Worm (Caenorhabditis elegans): ENCODE measurements around the gene W05H9.4.
A peak's percentile ranks its signal among the peaks of the same experiment; 100 is the strongest.

The W05H9.4 gene

DNA sequence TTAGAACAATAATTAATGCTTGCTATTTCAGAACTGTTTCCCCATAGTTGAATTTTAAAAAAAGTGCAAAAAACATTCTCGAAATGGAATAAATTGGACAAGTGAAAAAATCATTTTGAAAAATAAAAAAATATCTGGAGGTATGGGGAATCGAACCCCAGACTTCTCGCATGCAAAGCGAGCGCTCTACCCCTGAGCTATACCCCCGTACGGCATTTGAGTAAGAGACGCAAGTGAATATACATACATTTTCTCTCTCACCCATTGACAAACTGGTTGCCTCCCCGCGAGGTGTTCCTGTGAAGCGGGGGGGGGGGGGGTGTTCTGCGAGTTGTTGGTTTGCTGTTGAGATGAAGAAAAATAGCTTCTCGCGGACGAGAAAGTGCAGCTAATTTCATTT, 28.7 kb downstream of the W05H9.4 start:
- TF ChIP-seq sea-2 (GFP tag; optimal IDR thresholded peaks at IDR 0.05) (no peak), elt-3 (tag; optimal IDR thresholded peaks at IDR 0.05) (no peak), egl-27 (tag; optimal IDR thresholded peaks at IDR 0.05) (no peak), ceh-28 (tag; optimal IDR thresholded peaks at IDR 0.05) (peak; percentile 12), eor-1 (tag; optimal IDR thresholded peaks at IDR 0.05) (peak in 1 of 2 experiments; percentile 29), elt-1 (tag; optimal IDR thresholded peaks at IDR 0.05) (no peak), nhr-23 (tag; optimal IDR thresholded peaks at IDR 0.05) (peak; percentile 59), ceh-16 (tag; optimal IDR thresholded peaks at IDR 0.05) (no peak), nhr-67 (tag; optimal IDR thresholded peaks at IDR 0.05) (no peak), nhr-12 (tag; optimal IDR thresholded peaks at IDR 0.05) (no peak), elt-2 (tag; optimal IDR thresholded peaks at IDR 0.05) (peak; percentile 41), hmg-11 (tag; optimal IDR thresholded peaks at IDR 0.05) (peak; percentile 86), zag-1 (tag; optimal IDR thresholded peaks at IDR 0.05) (no peak), egl-5 (tag; optimal IDR thresholded peaks at IDR 0.05) (peak; percentile 1), nhr-25 (tag; optimal IDR thresholded peaks at IDR 0.05) (peak; percentile 18), ama-1 (optimal IDR thresholded peaks at IDR 0.05) (no peak), nhr-76 (tag; optimal IDR thresholded peaks at IDR 0.05) (no peak), nhr-77 (tag; optimal IDR thresholded peaks at IDR 0.05) (peak; percentile 62), lin-15B (tag; optimal IDR thresholded peaks at IDR 0.05) (no peak), unc-39 (tag; optimal IDR thresholded peaks at IDR 0.05) (no peak), mdl-1 (tag; optimal IDR thresholded peaks at IDR 0.05) (no peak), lsy-12 (tag; optimal IDR thresholded peaks at IDR 0.05) (peak; percentile 42), ceh-9 (tag; optimal IDR thresholded peaks at IDR 0.05) (no peak), snpc-4 (tag; optimal IDR thresholded peaks at IDR 0.05) (peak; percentile 9), unc-62 (GFP tag; optimal IDR thresholded peaks at IDR 0.05) (no peak), nhr-28 (tag; optimal IDR thresholded peaks at IDR 0.05) (no peak), nhr-11 (tag; optimal IDR thresholded peaks at IDR 0.05) (no peak), jun-1 (tag; optimal IDR thresholded peaks at IDR 0.05) (peak; percentile 35), mml-1 (tag; optimal IDR thresholded peaks at IDR 0.05) (no peak), ztf-4 (tag; optimal IDR thresholded peaks at IDR 0.05) (no peak), aly-2 (tag; optimal IDR thresholded peaks at IDR 0.05) (no peak), fos-1 (tag; optimal IDR thresholded peaks at IDR 0.05) (no peak), daf-12 (tag; optimal IDR thresholded peaks at IDR 0.05) (no peak), fkh-10 (GFP tag; optimal IDR thresholded peaks at IDR 0.05) (no peak), nfya-1 (tag; optimal IDR thresholded peaks at IDR 0.05; ENCODE audit: insufficient read depth) (peak; percentile 57), skn-1 (tag; optimal IDR thresholded peaks at IDR 0.05) (no peak), ceh-82 (tag; optimal IDR thresholded peaks at IDR 0.05) (no peak), lin-39 (tag; optimal IDR thresholded peaks at IDR 0.05) (peak; percentile 61), pqm-1 (tag; optimal IDR thresholded peaks at IDR 0.05) (no peak), ztf-11 (tag; optimal IDR thresholded peaks at IDR 0.05) (no peak), pha-4 (tag; optimal IDR thresholded peaks at IDR 0.05) (peak; percentile 53), fkh-2 (tag; optimal IDR thresholded peaks at IDR 0.05) (no peak), nhr-43 (tag; optimal IDR thresholded peaks at IDR 0.05; ENCODE audit: poor library complexity, severe bottlenecking) (peak; percentile 49), tbx-2 (tag; optimal IDR thresholded peaks at IDR 0.05) (peak; percentile 61)

DNA sequence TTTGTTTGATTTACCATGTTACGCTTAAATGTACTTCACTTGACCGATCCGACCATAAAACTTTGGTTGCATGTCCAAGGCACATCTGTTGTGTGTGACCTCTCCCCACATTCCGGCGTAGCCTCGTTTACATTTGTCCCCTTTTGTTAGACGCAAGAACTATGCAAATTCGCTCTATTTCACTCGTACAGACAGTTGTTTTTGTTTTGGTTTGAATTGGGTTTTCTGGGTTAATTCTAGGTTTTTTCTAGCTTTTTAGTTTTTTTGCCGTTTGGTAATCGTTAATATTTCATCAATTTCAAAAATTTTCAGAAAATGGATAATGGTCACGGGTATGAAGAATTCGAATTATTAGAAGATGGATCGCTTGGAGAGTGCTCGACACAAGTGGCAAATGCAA, 29.4 kb downstream of the W05H9.4 start, which contains the start of gene mom-1:
mom-1 (plus strand) TSS at position 301 of the 400 bp plus-strand sequence.
- TF ChIP-seq fkh-2 (tag; optimal IDR thresholded peaks at IDR 0.05) = no peak
- no peak for TF ChIP-seq fkh-10 (GFP tag; optimal IDR thresholded peaks at IDR 0.05)
- no peak for TF ChIP-seq hmg-11 (tag; optimal IDR thresholded peaks at IDR 0.05)
- no peak for TF ChIP-seq nhr-11 (tag; optimal IDR thresholded peaks at IDR 0.05)
- TF ChIP-seq ceh-16 (tag; optimal IDR thresholded peaks at IDR 0.05) = no peak
- TF ChIP-seq ama-1 (optimal IDR thresholded peaks at IDR 0.05) = no peak
- TF ChIP-seq nhr-23 (tag; optimal IDR thresholded peaks at IDR 0.05) = no peak
- no peak for TF ChIP-seq ceh-82 (tag; optimal IDR thresholded peaks at IDR 0.05)
- TF ChIP-seq zag-1 (tag; optimal IDR thresholded peaks at IDR 0.05) = no peak

Measured in whole organism, L3 larva.